Fruit fly (Drosophila melanogaster): Measurements from ENCODE around the gene CG43082.

The CG43082 gene

DNA sequence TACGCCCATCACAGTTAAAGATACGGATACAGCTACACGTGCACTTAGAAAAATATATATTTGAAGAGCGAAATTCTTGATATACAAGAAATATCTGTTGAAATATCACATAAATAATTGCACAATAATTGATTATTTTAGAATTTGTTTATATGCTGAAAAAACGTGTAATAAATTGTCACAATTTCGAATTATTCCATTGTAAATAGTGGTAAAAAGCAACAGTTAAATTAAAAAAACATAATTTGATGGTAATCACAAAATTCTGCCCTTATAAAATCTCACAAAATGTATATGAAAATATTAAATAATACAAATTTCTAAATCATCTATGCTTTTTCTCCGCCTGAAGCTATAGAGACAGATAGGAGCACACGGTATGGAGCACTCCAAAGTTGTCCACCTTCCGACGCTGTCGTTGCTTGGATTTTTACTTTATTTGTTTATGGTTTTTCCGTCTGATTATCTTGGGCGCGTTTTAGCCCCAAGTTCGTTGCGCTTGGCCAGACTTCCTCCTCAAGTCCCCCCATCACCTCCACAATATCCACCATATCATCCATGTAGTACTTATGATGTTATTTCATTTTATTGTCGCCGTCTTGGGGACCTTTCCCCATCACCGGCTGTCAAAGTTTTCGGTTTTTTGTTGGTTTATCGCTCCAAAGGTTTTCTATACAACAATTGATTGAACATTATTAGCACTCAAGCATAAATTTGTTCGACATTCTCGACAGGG, 42.8 kb downstream of the CG43082 start (continued):
- TF ChIP-seq CG8290 (GFP tag; optimal IDR thresholded peaks at IDR 0.05) = no peak
- no peak for TF ChIP-seq CG8290 (tag; optimal IDR thresholded peaks at IDR 0.05)
- peak; percentile 75 for TF ChIP-seq Ssrp (tag; optimal IDR thresholded peaks at IDR 0.05)
- no peak for TF ChIP-seq ham (GFP tag; IDR thresholded peaks at IDR 0.05)
- no peak for TF ChIP-seq gsb (GFP tag; IDR thresholded peaks at IDR 0.05)
- TF ChIP-seq CG11695 (GFP tag; IDR thresholded peaks at IDR 0.05) = peak; percentile 52; the same call in 1 of the 3 replicates
- TF ChIP-seq CG12155 (GFP tag; optimal IDR thresholded peaks at IDR 0.05) = peak; percentile 29
- peak; percentile 32; the same call in 1 of the 2 replicates for TF ChIP-seq ssp (GFP tag; IDR thresholded peaks at IDR 0.05)
- no peak for TF ChIP-seq CG33213 (GFP tag; optimal IDR thresholded peaks at IDR 0.05)
- TF ChIP-seq CG8924 (tag; optimal IDR thresholded peaks at IDR 0.05) = peak; percentile 72
- no peak for TF ChIP-seq pho (GFP tag; optimal IDR thresholded peaks at IDR 0.05)
- peak; percentile 54 for TF ChIP-seq CG1602 (GFP tag; optimal IDR thresholded peaks at IDR 0.05)
- TF ChIP-seq stwl (tag; optimal IDR thresholded peaks at IDR 0.05) = no peak
- TF ChIP-seq HmgD (GFP tag; optimal IDR thresholded peaks at IDR 0.05) = no peak
- peak; percentile 69 for TF ChIP-seq D19A (tag; optimal IDR thresholded peaks at IDR 0.05)
- no peak for TF ChIP-seq CG3838 (GFP tag; optimal IDR thresholded peaks at IDR 0.05)
- peak; percentile 56 for TF ChIP-seq zf30C (GFP tag; optimal IDR thresholded peaks at IDR 0.05)
- peak; percentile 71 for TF ChIP-seq CG7556 (GFP tag; optimal IDR thresholded peaks at IDR 0.05)
- TF ChIP-seq btn (GFP tag; optimal IDR thresholded peaks at IDR 0.05) = no peak
- TF ChIP-seq CG18476 (GFP tag; optimal IDR thresholded peaks at IDR 0.05) = peak; percentile 39
- TF ChIP-seq CG10565 (GFP tag; optimal IDR thresholded peaks at IDR 0.05) = no peak
- no peak for TF ChIP-seq caup (GFP tag; optimal IDR thresholded peaks at IDR 0.05; ENCODE audit: severe bottlenecking)
- TF ChIP-seq CG16863 (GFP tag; optimal IDR thresholded peaks at IDR 0.05) = no peak
- TF ChIP-seq CG30431 (GFP tag; optimal IDR thresholded peaks at IDR 0.05) = peak; percentile 11
- TF ChIP-seq CG4820 (GFP tag; optimal IDR thresholded peaks at IDR 0.05) = peak; percentile 69
- TF ChIP-seq bsh (GFP tag; optimal IDR thresholded peaks at IDR 0.05) = peak; percentile 0 to 77
- no peak for TF ChIP-seq fd102C (GFP tag; optimal IDR thresholded peaks at IDR 0.05)
- TF ChIP-seq lmd (GFP tag; IDR thresholded peaks at IDR 0.05) = peak; percentile 42; the same call in 1 of the 2 replicates
- TF ChIP-seq CG14050 (GFP tag; IDR thresholded peaks at IDR 0.05) = no peak
- peak; percentile 16 for TF ChIP-seq CG12942 (GFP tag; optimal IDR thresholded peaks at IDR 0.05)
- no peak for TF ChIP-seq CG3065 (GFP tag; optimal IDR thresholded peaks at IDR 0.05)
- TF ChIP-seq Eip74EF (GFP tag; optimal IDR thresholded peaks at IDR 0.05) = peak in 1 of 2 experiments; percentile 69
- TF ChIP-seq CG2712 (tag; optimal IDR thresholded peaks at IDR 0.05) = peak; percentile 84
- peak; percentile 23 for TF ChIP-seq cato (GFP tag; optimal IDR thresholded peaks at IDR 0.05; ENCODE audit: borderline replicate concordance)
- TF ChIP-seq tio (GFP tag; optimal IDR thresholded peaks at IDR 0.05) = peak; percentile 78
- TF ChIP-seq nerfin-2 (GFP tag; IDR thresholded peaks at IDR 0.05; ENCODE audit: partially characterized antibody) = no peak
- TF ChIP-seq Gug (GFP tag; IDR thresholded peaks at IDR 0.05) = no peak
- TF ChIP-seq gem (tag; optimal IDR thresholded peaks at IDR 0.05) = peak; percentile 81
- peak; percentile 48; the same call in 2 of the 3 replicates for TF ChIP-seq zfh1 (GFP tag; IDR thresholded peaks at IDR 0.05)
- TF ChIP-seq eve (GFP tag; optimal IDR thresholded peaks at IDR 0.05) = peak in 1 of 2 experiments; percentile 35
- TF ChIP-seq CG16813 (GFP tag; IDR thresholded peaks at IDR 0.05; ENCODE audit: partially characterized antibody) = no peak
- no peak for TF ChIP-seq NC2β (GFP tag; optimal IDR thresholded peaks at IDR 0.05)
- no peak for TF ChIP-seq CG13287 (GFP tag; IDR thresholded peaks at IDR 0.05; ENCODE audit: partially characterized antibody)
- TF ChIP-seq insv (GFP tag; optimal IDR thresholded peaks at IDR 0.05) = no peak
- TF ChIP-seq CG11247 (GFP tag; IDR thresholded peaks at IDR 0.05) = no peak
- no peak for TF ChIP-seq CG1024 (GFP tag; IDR thresholded peaks at IDR 0.05)
- TF ChIP-seq cg (GFP tag; optimal IDR thresholded peaks at IDR 0.05) = peak; percentile 2
- peak; percentile 40 for TF ChIP-seq gsb-n (tag; optimal IDR thresholded peaks at IDR 0.05)
- TF ChIP-seq az2 (GFP tag; optimal IDR thresholded peaks at IDR 0.05) = peak; percentile 69
